Fruit fly (Drosophila melanogaster): ENCODE measurements around the gene CG9331.
A peak's percentile ranks its signal among the peaks of the same experiment; 100 is the strongest.

CG9331 gene

dm6 chr2L:20811039-20811652, 11.5 kb upstream of the CG9331 start (continued):
- TF ChIP-seq MBD-R2 (GFP tag; IDR thresholded peaks at IDR 0.05) (no peak), CG31224 (GFP tag; IDR thresholded peaks at IDR 0.05) (no peak), lola (GFP tag; optimal IDR thresholded peaks at IDR 0.05) (no peak), CG1233 (GFP tag; optimal IDR thresholded peaks at IDR 0.05) (no peak), eyg (GFP tag; optimal IDR thresholded peaks at IDR 0.05) (no peak), CG17612 (GFP tag; IDR thresholded peaks at IDR 0.05) (no peak), CoRest (tag; optimal IDR thresholded peaks at IDR 0.05) (peak; percentile 38), BEAF-32 (GFP tag; optimal IDR thresholded peaks at IDR 0.05) (no peak), repo (GFP tag; optimal IDR thresholded peaks at IDR 0.05) (no peak), CG11398 (GFP tag; optimal IDR thresholded peaks at IDR 0.05) (no peak), Elba2 (GFP tag; optimal IDR thresholded peaks at IDR 0.05) (no peak), CkIIα-i1 (GFP tag; IDR thresholded peaks at IDR 0.05) (no peak), CG10321 (GFP tag; IDR thresholded peaks at IDR 0.05) (no peak), Atf6 (GFP tag; IDR thresholded peaks at IDR 0.05) (peak; percentile 39; the same call in 1 of the 2 replicates), CG17361 (GFP tag; IDR thresholded peaks at IDR 0.05) (peak; percentile 64; the same call in 1 of the 3 replicates), twi (tag; optimal IDR thresholded peaks at IDR 0.05) (no peak), gfzf (GFP tag; optimal IDR thresholded peaks at IDR 0.05) (no peak), Hey (tag; optimal IDR thresholded peaks at IDR 0.05) (no peak), Dp (GFP tag; optimal IDR thresholded peaks at IDR 0.05) (no peak), phol (tag; optimal IDR thresholded peaks at IDR 0.05) (peak; percentile 45), CG10366 (GFP tag; IDR thresholded peaks at IDR 0.05) (peak; percentile 54; the same call in 1 of the 2 replicates), CG15696 (tag; optimal IDR thresholded peaks at IDR 0.05) (no peak), Drgx (GFP tag; IDR thresholded peaks at IDR 0.05) (peak; percentile 87), gsb-n (tag; optimal IDR thresholded peaks at IDR 0.05) (peak; percentile 34), cas (GFP tag; IDR thresholded peaks at IDR 0.05) (no peak), sd (tag; optimal IDR thresholded peaks at IDR 0.05) (peak; percentile 3), Hr3 (GFP tag; optimal IDR thresholded peaks at IDR 0.05) (peak; percentile 21), emc (GFP tag; optimal IDR thresholded peaks at IDR 0.05) (no peak), chn (GFP tag; optimal IDR thresholded peaks at IDR 0.05) (no peak), exex (tag; optimal IDR thresholded peaks at IDR 0.05) (no peak), NK7.1 (GFP tag; optimal IDR thresholded peaks at IDR 0.05) (no peak), CG12942 (GFP tag; optimal IDR thresholded peaks at IDR 0.05) (peak; percentile 4), gsb (GFP tag; IDR thresholded peaks at IDR 0.05) (no peak), pan (optimal IDR thresholded peaks at IDR 0.05) (no peak), pan (GFP tag; optimal IDR thresholded peaks at IDR 0.05 in 1 of 2, IDR thresholded peaks at IDR 0.05 in 1 of 2) (peak in 1 of 2 experiments; percentile 61), CG12071 (GFP tag; optimal IDR thresholded peaks at IDR 0.05) (peak; percentile 35), ewg (GFP tag; optimal IDR thresholded peaks at IDR 0.05) (peak; percentile 31), D19A (tag; optimal IDR thresholded peaks at IDR 0.05) (peak; percentile 68)

- TF ChIP-seq chinmo (GFP tag; IDR thresholded peaks at IDR 0.05; ENCODE audit: partially characterized antibody) = 0 out of 4 replicates have a peak, but pooled peaks have one; percentile 52
- TF ChIP-seq Hmr (GFP tag; optimal IDR thresholded peaks at IDR 0.05) = no peak
- peak; percentile 14 for TF ChIP-seq sd (tag; optimal IDR thresholded peaks at IDR 0.05)
- 0 out of 2 replicates have a peak, but pooled peaks have one; percentile 11 for TF ChIP-seq CG11696 (GFP tag; IDR thresholded peaks at IDR 0.05)
- TF ChIP-seq sens (GFP tag) = peak; percentile 25
- TF ChIP-seq CG13123 (GFP tag; optimal IDR thresholded peaks at IDR 0.05) = no peak
- peak; percentile 2 for TF ChIP-seq grn (GFP tag; optimal IDR thresholded peaks at IDR 0.05)
- 0 out of 2 replicates have a peak, but pooled peaks have one; percentile 20 for TF ChIP-seq Ada2b (GFP tag; IDR thresholded peaks at IDR 0.05)
- TF ChIP-seq CG1603 (tag; optimal IDR thresholded peaks at IDR 0.05) = no peak
- TF ChIP-seq sens-2 (GFP tag; IDR thresholded peaks at IDR 0.05) = no peak
- TF ChIP-seq ham (GFP tag; IDR thresholded peaks at IDR 0.05) = no peak
- TF ChIP-seq CG2678 (tag; optimal IDR thresholded peaks at IDR 0.05) = no peak
- no peak for TF ChIP-seq CG8290 (GFP tag; optimal IDR thresholded peaks at IDR 0.05)
- peak in 1 of 2 experiments; percentile 30 for TF ChIP-seq CG8290 (tag; optimal IDR thresholded peaks at IDR 0.05)
These were observed 10.1 kb upstream of the CG9331 start for dm6 chr2L:20812283-20813189.

All from whole organism, embryonic.